Worm (Caenorhabditis elegans): ENCODE results near the gene F02A9.7.

DNA sequence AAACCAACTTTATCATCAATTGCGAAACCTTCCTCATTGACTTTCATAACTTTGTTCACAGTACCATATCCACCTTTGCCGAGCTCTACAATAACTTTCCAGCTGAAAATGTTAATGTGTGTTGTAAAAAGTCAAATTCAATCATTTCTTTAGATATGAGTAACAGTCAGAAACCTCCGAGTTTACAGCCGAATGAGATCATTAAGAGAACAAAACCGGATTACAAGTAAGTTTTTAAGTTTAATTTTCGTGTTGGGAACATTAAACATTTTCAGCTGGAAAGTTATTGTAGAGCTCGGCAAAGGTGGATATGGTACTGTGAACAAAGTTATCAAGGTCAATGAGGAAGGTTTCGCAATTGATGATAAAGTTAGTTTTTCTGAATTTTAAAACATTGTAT is 25.8 kb upstream of the F02A9.7 start, which contains the start of gene ZK507.1:
- TF ChIP-seq vab-7 (GFP tag; IDR thresholded peaks at IDR 0.05) (no peak), fkh-10 (GFP tag; optimal IDR thresholded peaks at IDR 0.05) (no peak), lin-13 (GFP tag; optimal IDR thresholded peaks at IDR 0.05) (no peak), daf-12 (tag; optimal IDR thresholded peaks at IDR 0.05) (no peak), lsy-2 (tag; optimal IDR thresholded peaks at IDR 0.05) (no peak), pha-4 (GFP tag; IDR thresholded peaks at IDR 0.05) (no peak), pha-4 (tag; optimal IDR thresholded peaks at IDR 0.05) (no peak), cey-2 (tag; optimal IDR thresholded peaks at IDR 0.05; ENCODE audit: borderline replicate concordance, insufficient read depth) (no peak), ceh-28 (tag; optimal IDR thresholded peaks at IDR 0.05) (no peak), Y48G9A.11 (GFP tag; IDR thresholded peaks at IDR 0.05) (no peak), unc-39 (tag; optimal IDR thresholded peaks at IDR 0.05) (no peak), snpc-4 (tag; optimal IDR thresholded peaks at IDR 0.05) (no peak)
